Comparison of ENCODE assay signal across 6 fruit fly cellular contexts in genomic region chr3L:15230178-15230856, dm6.
TF ChIP-seq lines count a peak whose summit lies in the region.

No protein-coding gene starts in this region.

- TF ChIP-seq CTCF in whole organism, embryonic (GFP tag; optimal IDR thresholded peaks at IDR 0.05; lab: Kevin White, UChicago) = no peak

TF ChIP-seq in whole organism, 6 proteins besides CTCF, POLR2A, EP300 and RAD21:
- peak; percentile 54 for TF ChIP-seq pan (optimal IDR thresholded peaks at IDR 0.05; lab: Kevin White, UChicago)
- TF ChIP-seq EcR (GFP tag; optimal IDR thresholded peaks at IDR 0.05; lab: Kevin White, UChicago) = no peak

TF ChIP-seq in whole organism, adult, 20 proteins besides CTCF, POLR2A, EP300 and RAD21:
- TF ChIP-seq tj (GFP tag; optimal IDR thresholded peaks at IDR 0.05; lab: Kevin White, UChicago) (no peak), bab1 (GFP tag; optimal IDR thresholded peaks at IDR 0.05; lab: Kevin White, UChicago) (peak; percentile 75), Mnt (GFP tag; optimal IDR thresholded peaks at IDR 0.05; lab: Kevin White, UChicago) (no peak), kay (GFP tag; lab: Kevin White, UChicago; ENCODE audit: borderline replicate concordance) (no peak)

TF ChIP-seq in whole organism, embryonic, 481 proteins besides CTCF, POLR2A, EP300 and RAD21 (continues in another document):
- TF ChIP-seq CG9817 (tag; optimal IDR thresholded peaks at IDR 0.05; lab: Kevin White, UChicago) (peak; percentile 10), CG30020 (tag; optimal IDR thresholded peaks at IDR 0.05; lab: Kevin White, UChicago) (peak; percentile 6), CG15479 (GFP tag; optimal IDR thresholded peaks at IDR 0.05; lab: Kevin White, UChicago) (no peak), Dek (tag; optimal IDR thresholded peaks at IDR 0.05; lab: Kevin White, UChicago) (peak; percentile 13), slbo (GFP tag; IDR thresholded peaks at IDR 0.05; lab: Robert Waterston, UW) (peak; percentile 48), NC2β (GFP tag; optimal IDR thresholded peaks at IDR 0.05; lab: Kevin White, UChicago) (peak; percentile 6), lbe (GFP tag; optimal IDR thresholded peaks at IDR 0.05; lab: Kevin White, UChicago) (no peak), CG12942 (GFP tag; optimal IDR thresholded peaks at IDR 0.05; lab: Kevin White, UChicago) (no peak), Ptx1 (GFP tag; IDR thresholded peaks at IDR 0.05; lab: Robert Waterston, UW) (peak; percentile 55), Dad (GFP tag; optimal IDR thresholded peaks at IDR 0.05; lab: Kevin White, UChicago) (no peak), CG2120 (GFP tag; optimal IDR thresholded peaks at IDR 0.05; lab: Kevin White, UChicago) (peak; percentile 65), wor (GFP tag; IDR thresholded peaks at IDR 0.05; lab: Robert Waterston, UW) (no peak), CG11504 (tag; optimal IDR thresholded peaks at IDR 0.05; lab: Kevin White, UChicago) (peak; percentile 67), zen (tag; optimal IDR thresholded peaks at IDR 0.05; lab: Kevin White, UChicago) (peak; percentile 30), Hmr (GFP tag; optimal IDR thresholded peaks at IDR 0.05; lab: Kevin White, UChicago) (peak; percentile 58), Gug (GFP tag; IDR thresholded peaks at IDR 0.05; lab: Robert Waterston, UW) (peak; percentile 44; the same call in 2 of the 4 replicates), CG15011 (GFP tag; optimal IDR thresholded peaks at IDR 0.05; lab: Kevin White, UChicago) (peak; percentile 38), tgo (GFP tag; IDR thresholded peaks at IDR 0.05; lab: Robert Waterston, UW) (peak; percentile 41; the same call in 2 of the 3 replicates), Fer1 (GFP tag; optimal IDR thresholded peaks at IDR 0.05; lab: Kevin White, UChicago) (peak; percentile 50), tio (GFP tag; optimal IDR thresholded peaks at IDR 0.05; lab: Kevin White, UChicago) (peak; percentile 54), CG8089 (GFP tag; optimal IDR thresholded peaks at IDR 0.05; lab: Kevin White, UChicago) (peak; percentile 15)

TF ChIP-seq in whole organism, prepupa, 60 proteins besides CTCF, POLR2A, EP300 and RAD21 (continues in another document):
- TF ChIP-seq CG1621 (tag; optimal IDR thresholded peaks at IDR 0.05; lab: Kevin White, UChicago) = peak; percentile 71
- TF ChIP-seq Hr38 (GFP tag; optimal IDR thresholded peaks at IDR 0.05; lab: Kevin White, UChicago) = no peak
- peak; percentile 67 for TF ChIP-seq CG16779 (tag; optimal IDR thresholded peaks at IDR 0.05; lab: Kevin White, UChicago)
- no peak for TF ChIP-seq Blimp-1 (GFP tag; optimal IDR thresholded peaks at IDR 0.05; lab: Kevin White, UChicago)
- TF ChIP-seq ss (GFP tag; optimal IDR thresholded peaks at IDR 0.05; lab: Kevin White, UChicago) = peak; percentile 7 to 59
- peak; percentile 79 for TF ChIP-seq CG8119 (GFP tag; IDR thresholded peaks at IDR 0.05; lab: Robert Waterston, UW)
- TF ChIP-seq Eip93F (GFP tag; optimal IDR thresholded peaks at IDR 0.05; lab: Kevin White, UChicago) = no peak
- peak; percentile 29 for TF ChIP-seq CG31627 (GFP tag; optimal IDR thresholded peaks at IDR 0.05; lab: Kevin White, UChicago)
- peak; percentile 84 for TF ChIP-seq CG10631 (GFP tag; optimal IDR thresholded peaks at IDR 0.05; lab: Kevin White, UChicago)
- TF ChIP-seq svp (GFP tag; lab: Kevin White, UChicago) = peak; percentile 29
- peak; percentile 76 for TF ChIP-seq Sox14 (GFP tag; optimal IDR thresholded peaks at IDR 0.05; lab: Kevin White, UChicago)
- TF ChIP-seq pdm3 (GFP tag; optimal IDR thresholded peaks at IDR 0.05; lab: Kevin White, UChicago) = peak; percentile 81
- no peak for TF ChIP-seq fd85E (GFP tag; optimal IDR thresholded peaks at IDR 0.05; lab: Kevin White, UChicago)
- TF ChIP-seq CG34406 (GFP tag; optimal IDR thresholded peaks at IDR 0.05; lab: Kevin White, UChicago) = peak; percentile 41
- peak; percentile 65 for TF ChIP-seq dsx (GFP tag; optimal IDR thresholded peaks at IDR 0.05; lab: Kevin White, UChicago; ENCODE audit: poor library complexity, severe bottlenecking)
- TF ChIP-seq Smox (GFP tag; optimal IDR thresholded peaks at IDR 0.05; lab: Kevin White, UChicago) = peak; percentile 5
- TF ChIP-seq CG11902 (GFP tag; optimal IDR thresholded peaks at IDR 0.05; lab: Kevin White, UChicago) = no peak
- peak; percentile 29 for TF ChIP-seq CG8632 (GFP tag; optimal IDR thresholded peaks at IDR 0.05; lab: Kevin White, UChicago)
- TF ChIP-seq acj6 (GFP tag; optimal IDR thresholded peaks at IDR 0.05; lab: Kevin White, UChicago) = peak; percentile 68
- peak; percentile 72 for TF ChIP-seq Hr4 (GFP tag; optimal IDR thresholded peaks at IDR 0.05; lab: Kevin White, UChicago)
- peak; percentile 81 for TF ChIP-seq CG6276 (GFP tag; optimal IDR thresholded peaks at IDR 0.05; lab: Kevin White, UChicago)
- TF ChIP-seq achi (GFP tag; optimal IDR thresholded peaks at IDR 0.05; lab: Kevin White, UChicago) = peak; percentile 75

TF ChIP-seq in whole organism, pupa, 21 proteins besides CTCF, POLR2A, EP300 and RAD21:
- TF ChIP-seq D1 (tag; optimal IDR thresholded peaks at IDR 0.05; lab: Kevin White, UChicago) = no peak
- TF ChIP-seq CG10348 (GFP tag; IDR thresholded peaks at IDR 0.05; lab: Robert Waterston, UW) = peak; percentile 30; the same call in 1 of the 2 replicates
- TF ChIP-seq Pif1A (GFP tag; optimal IDR thresholded peaks at IDR 0.05; lab: Kevin White, UChicago) = peak; percentile 77
- TF ChIP-seq CG14655 (GFP tag; optimal IDR thresholded peaks at IDR 0.05; lab: Kevin White, UChicago) = peak; percentile 90
- peak; percentile 82 for TF ChIP-seq CG17806 (tag; optimal IDR thresholded peaks at IDR 0.05; lab: Kevin White, UChicago)
- peak; percentile 71 for TF ChIP-seq Pif1B (GFP tag; optimal IDR thresholded peaks at IDR 0.05; lab: Kevin White, UChicago)
- peak; percentile 86 for TF ChIP-seq CG8301 (tag; optimal IDR thresholded peaks at IDR 0.05; lab: Kevin White, UChicago)
- TF ChIP-seq CG9948 (tag; optimal IDR thresholded peaks at IDR 0.05; lab: Kevin White, UChicago) = peak; percentile 88
- peak; percentile 39; the same call in 1 of the 3 replicates for TF ChIP-seq CG4496 (GFP tag; IDR thresholded peaks at IDR 0.05; lab: Robert Waterston, UW)
- TF ChIP-seq fd96Ca (GFP tag; IDR thresholded peaks at IDR 0.05; lab: Robert Waterston, UW) = peak; percentile 77
- TF ChIP-seq gl (tag; optimal IDR thresholded peaks at IDR 0.05; lab: Kevin White, UChicago) = peak; percentile 58
- TF ChIP-seq CG8159 (tag; optimal IDR thresholded peaks at IDR 0.05; lab: Kevin White, UChicago) = peak; percentile 82
- peak; percentile 82 for TF ChIP-seq CG15710 (tag; optimal IDR thresholded peaks at IDR 0.05; lab: Kevin White, UChicago)
- peak; percentile 37; the same call in 1 of the 2 replicates for TF ChIP-seq Ets98B (GFP tag; IDR thresholded peaks at IDR 0.05; lab: Robert Waterston, UW)
- no peak for TF ChIP-seq EcR (GFP tag; optimal IDR thresholded peaks at IDR 0.05; lab: Kevin White, UChicago)
- TF ChIP-seq CG32121 (GFP tag; IDR thresholded peaks at IDR 0.05; lab: Robert Waterston, UW) = peak; percentile 50; the same call in 1 of the 2 replicates
- TF ChIP-seq CG34367 (tag; optimal IDR thresholded peaks at IDR 0.05; lab: Kevin White, UChicago) = peak; percentile 80
- peak; percentile 6 for TF ChIP-seq Snoo (tag; optimal IDR thresholded peaks at IDR 0.05; lab: Kevin White, UChicago)
- no peak for TF ChIP-seq rn (GFP tag; IDR thresholded peaks at IDR 0.05; lab: Robert Waterston, UW)
- TF ChIP-seq CG12605 (GFP tag; IDR thresholded peaks at IDR 0.05; lab: Robert Waterston, UW) = peak; percentile 39; the same call in 1 of the 2 replicates
- TF ChIP-seq CG13204 (GFP tag; optimal IDR thresholded peaks at IDR 0.05; lab: Kevin White, UChicago) = peak; percentile 19

TF ChIP-seq in whole organism, wandering third instar larva, 38 proteins besides CTCF, POLR2A, EP300 and RAD21:
- TF ChIP-seq br (GFP tag; optimal IDR thresholded peaks at IDR 0.05; lab: Kevin White, UChicago) = peak; percentile 36
- TF ChIP-seq Sp1 (GFP tag; optimal IDR thresholded peaks at IDR 0.05; lab: Kevin White, UChicago) = peak; percentile 34
- TF ChIP-seq pan (optimal IDR thresholded peaks at IDR 0.05; lab: Kevin White, UChicago) = peak; percentile 46
- peak; percentile 69 for TF ChIP-seq h (GFP tag; optimal IDR thresholded peaks at IDR 0.05; lab: Kevin White, UChicago)
- TF ChIP-seq sv (GFP tag; optimal IDR thresholded peaks at IDR 0.05; lab: Kevin White, UChicago) = peak; percentile 20
- no peak for TF ChIP-seq Dfd (GFP tag; optimal IDR thresholded peaks at IDR 0.05; lab: Kevin White, UChicago)
- TF ChIP-seq foxo (GFP tag; optimal IDR thresholded peaks at IDR 0.05; lab: Kevin White, UChicago) = peak in 1 of 2 experiments; percentile 49
- no peak for TF ChIP-seq Hr83 (GFP tag; optimal IDR thresholded peaks at IDR 0.05; lab: Kevin White, UChicago; ENCODE audit: poor library complexity, severe bottlenecking)
- TF ChIP-seq HLH106 (tag; optimal IDR thresholded peaks at IDR 0.05; lab: Kevin White, UChicago) = peak; percentile 33
- TF ChIP-seq ey (GFP tag; optimal IDR thresholded peaks at IDR 0.05; lab: Kevin White, UChicago) = peak; percentile 59
- no peak for TF ChIP-seq lola (GFP tag; optimal IDR thresholded peaks at IDR 0.05; lab: Kevin White, UChicago)
- no peak for TF ChIP-seq GATAd (GFP tag; optimal IDR thresholded peaks at IDR 0.05; lab: Kevin White, UChicago)
- peak; percentile 77 for TF ChIP-seq woc (GFP tag; optimal IDR thresholded peaks at IDR 0.05; lab: Kevin White, UChicago)
- peak; percentile 53 for TF ChIP-seq rgr (GFP tag; optimal IDR thresholded peaks at IDR 0.05; lab: Kevin White, UChicago)
- peak; percentile 68 for TF ChIP-seq fru (GFP tag; optimal IDR thresholded peaks at IDR 0.05; lab: Kevin White, UChicago)
- peak; percentile 56 for TF ChIP-seq OdsH (GFP tag; optimal IDR thresholded peaks at IDR 0.05; lab: Kevin White, UChicago)
- TF ChIP-seq psq (GFP tag; optimal IDR thresholded peaks at IDR 0.05; lab: Kevin White, UChicago) = peak; percentile 37
- peak; percentile 12 for TF ChIP-seq dmrt93B (GFP tag; optimal IDR thresholded peaks at IDR 0.05; lab: Kevin White, UChicago)
